Worm (Caenorhabditis elegans) whole organism, midembryonic: ENCODE data around the gene nlp-47.
"Not testable (repeated sequence)": the region's sequence is repeated elsewhere in the genome, so short reads cannot be mapped to it uniquely, and the experiment has no call there.

Source experiments
- T22C8.4 ChIP-seq: fragments of 200-800 bp; sonication (Bioruptor generic); IDR thresholded peaks from 2 replicates; pipeline ENCODE4 v1.3.6; 2022; ENCODE audit warnings: missing genetic modification characterization, missing compliant biosample characterization
- cog-1 ChIP-seq: sonication (generic microtip); optimal IDR thresholded peaks from 2 replicates; lab custom pipeline; 2016; ENCODE audit warnings: missing genetic modification characterization, missing compliant biosample characterization
- flt-1 ChIP-seq: fragments of 200-800 bp; sonication (Bioruptor generic); IDR thresholded peaks from 2 replicates; pipeline ENCODE4 v1.3.6; 2022; ENCODE audit warnings: missing genetic modification characterization, missing compliant biosample characterization
- klf-2 ChIP-seq: fragments of 200-800 bp; sonication (Bioruptor generic); conservative IDR thresholded peaks from 2 replicates; pipeline ENCODE4 v1.3.6; 2022; ENCODE audit warnings: missing genetic modification reagents, missing genetic modification characterization, missing compliant biosample characterization
- med-1 ChIP-seq: sonication (generic microtip); optimal IDR thresholded peaks from 2 replicates; lab custom pipeline; 2017; ENCODE audit warnings: missing genetic modification characterization, mild to moderate bottlenecking, missing compliant biosample characterization, antibody characterized with exemption, missing genetic modification reagents; ENCODE audit not compliant: insufficient read depth
- ref-1 ChIP-seq: fragments of 200-800 bp; sonication (Bioruptor generic); conservative IDR thresholded peaks from 2 replicates; pipeline ENCODE4 v1.3.6; 2022; ENCODE audit warnings: missing genetic modification reagents, missing genetic modification characterization, missing compliant biosample characterization
- tab-1 ChIP-seq: fragments of 200-800 bp; sonication (Bioruptor generic); IDR thresholded peaks from 2 replicates; pipeline ENCODE4 v1.3.6; 2022; ENCODE audit warnings: missing genetic modification characterization, missing compliant biosample characterization
- ztf-23 ChIP-seq: fragments of 200-800 bp; sonication (Bioruptor generic); IDR thresholded peaks from 2 replicates; pipeline ENCODE4 v1.3.6; 2022; ENCODE audit warnings: missing genetic modification reagents, missing genetic modification characterization, missing compliant biosample characterization
- ztf-29 ChIP-seq: fragments of 200-800 bp; sonication (Bioruptor generic); IDR thresholded peaks from 2 replicates; pipeline ENCODE4 v1.3.6; 2022; ENCODE audit warnings: missing genetic modification reagents, missing genetic modification characterization, missing compliant biosample characterization

- TF ChIP-seq ztf-23 (GFP tag; lab: Robert Waterston, UW); T22C8.4 (GFP tag; lab: Robert Waterston, UW); klf-2 (GFP tag; lab: Robert Waterston, UW); tab-1 (GFP tag; lab: Robert Waterston, UW); med-1 (GFP tag; lab: Kevin White, UChicago); ref-1 (GFP tag; lab: Robert Waterston, UW); cog-1; flt-1 (GFP tag; lab: Robert Waterston, UW); ztf-29: not testable (repeated sequence)
These were observed 33.9 kb upstream of the nlp-47 start, which contains the start of gene F36H12.9 for ce11 chrIV:5256731-5257130.
